Worm (Caenorhabditis elegans): ENCODE data around the gene F40G12.7.

F40G12.7 gene

ce11 chrV:14279777-14280176 lies 5.4 kb downstream of the F40G12.7 start, which contains the start of gene srt-33:
TSS of gene srt-33 (minus strand) at chrV:14279877.
- TF ChIP-seq F49E8.2 (tag; optimal IDR thresholded peaks at IDR 0.05; ENCODE audit: borderline replicate concordance), result no peak
- no peak for TF ChIP-seq D1046.2 (GFP tag; IDR thresholded peaks at IDR 0.05)
- no peak for TF ChIP-seq F26F4.8 (GFP tag; conservative IDR thresholded peaks at IDR 0.05)
- TF ChIP-seq ceh-28 (tag; optimal IDR thresholded peaks at IDR 0.05), result no peak
- no peak for TF ChIP-seq snpc-4 (tag; optimal IDR thresholded peaks at IDR 0.05)
- TF ChIP-seq nhr-41 (GFP tag; IDR thresholded peaks at IDR 0.05), result no peak

- TF ChIP-seq cey-2 (tag; optimal IDR thresholded peaks at IDR 0.05; ENCODE audit: borderline replicate concordance, insufficient read depth) (no peak), spr-3 (GFP tag; optimal IDR thresholded peaks at IDR 0.05) (no peak), hlh-11 (tag; optimal IDR thresholded peaks at IDR 0.05) (no peak), lsy-2 (tag; optimal IDR thresholded peaks at IDR 0.05) (no peak), nhr-48 (tag; optimal IDR thresholded peaks at IDR 0.05) (no peak), lin-15B (tag; optimal IDR thresholded peaks at IDR 0.05) (no peak), dmd-6 (GFP tag; IDR thresholded peaks at IDR 0.05) (no peak), pha-4 (GFP tag; IDR thresholded peaks at IDR 0.05) (no peak), pha-4 (tag; optimal IDR thresholded peaks at IDR 0.05) (no peak), mes-2 (tag; optimal IDR thresholded peaks at IDR 0.05; ENCODE audit: poor library complexity, severe bottlenecking) (no peak), F44E2.7 (GFP tag; IDR thresholded peaks at IDR 0.05) (no peak), lin-1 (GFP tag; IDR thresholded peaks at IDR 0.05) (no peak), lin-29 (GFP tag; IDR thresholded peaks at IDR 0.05) (no peak)
Measured at ce11 chrV:14282222-14282709, 7.9 kb downstream of the F40G12.7 start, which contains the start of the genes srt-74 and F40G12.9. TSS of gene srt-74 (minus strand) at chrV:14282322. TSS of gene F40G12.9 (plus strand) at chrV:14282659.

- TF ChIP-seq F44E2.7 (GFP tag; IDR thresholded peaks at IDR 0.05), result no peak
- no peak for TF ChIP-seq lsy-2 (tag; optimal IDR thresholded peaks at IDR 0.05)
- no peak for TF ChIP-seq ceh-44 (GFP tag; IDR thresholded peaks at IDR 0.05)
- TF ChIP-seq sdz-12 (GFP tag; optimal IDR thresholded peaks at IDR 0.05), result no peak
- no peak for TF ChIP-seq ceh-28 (tag; optimal IDR thresholded peaks at IDR 0.05)
- TF ChIP-seq daf-12 (tag; optimal IDR thresholded peaks at IDR 0.05), result no peak
- no peak for TF ChIP-seq dmd-9 (GFP tag; IDR thresholded peaks at IDR 0.05)
- no peak for TF ChIP-seq hif-1 (tag; optimal IDR thresholded peaks at IDR 0.05)
- TF ChIP-seq snpc-4 (tag; optimal IDR thresholded peaks at IDR 0.05), result no peak
Measured at ce11 chrV:14283241-14283640, 8.9 kb downstream of the F40G12.7 start, which contains the start of gene F40G12.10. TSS of gene F40G12.10 (plus strand) at chrV:14283541.

- TF ChIP-seq fkh-10 (GFP tag; optimal IDR thresholded peaks at IDR 0.05) (no peak), T20F7.1 (GFP tag; optimal IDR thresholded peaks at IDR 0.05) (no peak), egl-43 (GFP tag; IDR thresholded peaks at IDR 0.05) (no peak), R02D3.7 (tag; optimal IDR thresholded peaks at IDR 0.05) (no peak), nhr-28 (tag; optimal IDR thresholded peaks at IDR 0.05) (no peak), F49E8.2 (tag; optimal IDR thresholded peaks at IDR 0.05; ENCODE audit: borderline replicate concordance) (no peak), ctbp-1 (GFP tag; IDR thresholded peaks at IDR 0.05) (no peak), vab-7 (GFP tag; IDR thresholded peaks at IDR 0.05) (no peak), nhr-102 (tag; optimal IDR thresholded peaks at IDR 0.05) (no peak), ces-1 (GFP tag; optimal IDR thresholded peaks at IDR 0.05) (no peak), rbr-2 (tag; optimal IDR thresholded peaks at IDR 0.05) (no peak), mep-1 (tag; optimal IDR thresholded peaks at IDR 0.05) (no peak), nhr-48 (tag; optimal IDR thresholded peaks at IDR 0.05) (no peak), mes-2 (tag; optimal IDR thresholded peaks at IDR 0.05; ENCODE audit: poor library complexity, severe bottlenecking) (no peak), ceh-32 (tag; optimal IDR thresholded peaks at IDR 0.05; ENCODE audit: poor library complexity) (no peak)
Measured at ce11 chrV:14285803-14286202, 11.4 kb downstream of the F40G12.7 start, which contains the start of gene F40G12.11. TSS of gene F40G12.11 (plus strand) at chrV:14286171.
